Worm (Caenorhabditis elegans) whole organism, L3 larva: Measurements from ENCODE around the gene prmn-1.

ENCODE experiments used
- ZK546.5 ChIP-seq: sonication (generic microtip); optimal IDR thresholded peaks from 2 replicates; lab custom pipeline; 2017; ENCODE audit warnings: missing biosample characterization, missing genetic modification characterization
- aly-2 ChIP-seq: fragments of 150-350 bp; optimal IDR thresholded peaks from 2 replicates; lab custom pipeline; 2014; ENCODE audit warnings: missing biosample characterization, missing genetic modification characterization
- ama-1 ChIP-seq: fragments of 150-350 bp; optimal IDR thresholded peaks from 2 replicates; lab custom pipeline; 2018
- ceh-16 ChIP-seq: sonication (generic microtip); optimal IDR thresholded peaks from 2 replicates; lab custom pipeline; 2017; ENCODE audit warnings: missing biosample characterization, missing genetic modification characterization
- elt-3 ChIP-seq, 3 experiments: fragments of 150-350 bp in 1 of 3; sonication (generic microtip) in 2 of 3; optimal IDR thresholded peaks; 2 replicates in 2 of 3; 4 replicates in 1 of 3; lab custom pipeline; 2014 to 2017; ENCODE audit warnings: missing biosample characterization in 3 of 3, missing genetic modification characterization in 3 of 3
- fkh-2 ChIP-seq: fragments of 150-350 bp; optimal IDR thresholded peaks from 2 replicates; lab custom pipeline; 2014; ENCODE audit warnings: missing biosample characterization, missing genetic modification reagents, missing genetic modification characterization
- mdl-1 ChIP-seq: fragments of 150-350 bp; optimal IDR thresholded peaks from 2 replicates; lab custom pipeline; 2014; ENCODE audit warnings: missing biosample characterization, missing genetic modification characterization
- nfya-1 ChIP-seq: sonication (generic microtip); optimal IDR thresholded peaks from 2 replicates; lab custom pipeline; 2017; ENCODE audit warnings: missing genetic modification characterization, mild to moderate bottlenecking, missing compliant biosample characterization, antibody characterized with exemption, moderate library complexity; ENCODE audit not compliant: insufficient read depth
- nhr-12 ChIP-seq: fragments of 150-350 bp; optimal IDR thresholded peaks from 2 replicates; lab custom pipeline; 2014; ENCODE audit warnings: missing biosample characterization, missing genetic modification characterization
- nhr-28 ChIP-seq: fragments of 150-350 bp; optimal IDR thresholded peaks from 2 replicates; lab custom pipeline; 2014; ENCODE audit warnings: missing biosample characterization, missing genetic modification characterization
- nhr-67 ChIP-seq: fragments of 150-350 bp; optimal IDR thresholded peaks from 2 replicates; lab custom pipeline; 2014; ENCODE audit warnings: missing biosample characterization, missing genetic modification characterization
- unc-39 ChIP-seq: sonication (generic microtip); optimal IDR thresholded peaks from 4 replicates; lab custom pipeline; 2017; ENCODE audit warnings: missing biosample characterization, missing genetic modification characterization

DNA sequence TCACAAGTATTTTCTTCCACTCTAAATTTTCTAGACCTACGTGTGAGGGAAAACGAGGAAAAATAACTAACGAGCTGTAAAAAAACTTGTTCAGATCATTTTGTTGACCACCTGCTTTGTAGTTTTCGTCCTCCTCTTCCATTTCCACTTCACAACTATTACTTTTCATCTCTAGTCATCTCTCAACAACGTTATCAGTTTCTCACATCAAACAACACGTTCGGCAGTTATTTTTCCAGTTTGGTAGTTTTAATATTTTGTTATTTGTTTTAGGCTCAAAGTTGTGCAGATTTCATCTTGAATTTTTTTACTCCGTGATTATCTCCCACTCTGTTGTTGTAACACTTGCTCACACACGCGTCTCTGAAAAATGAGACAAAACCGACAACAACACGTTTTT lies 17.8 kb upstream of the prmn-1 start:
- TF ChIP-seq aly-2 (no peak), elt-3 (tag; optimal IDR thresholded peaks at IDR 0.05; lab: Kevin White, UChicago) (no peak), nhr-12 (tag; lab: Kevin White, UChicago) (no peak), ama-1 (no peak), ZK546.5 (tag; lab: Kevin White, UChicago) (no peak), nhr-28 (no peak), ceh-16 (tag; lab: Kevin White, UChicago) (no peak), fkh-2 (tag; lab: Kevin White, UChicago) (no peak), mdl-1 (tag; lab: Kevin White, UChicago) (no peak), nhr-67 (tag; lab: Kevin White, UChicago) (no peak), nfya-1 (tag; lab: Kevin White, UChicago) (no peak), unc-39 (tag; lab: Kevin White, UChicago) (no peak)
